Fruit fly (Drosophila melanogaster): ENCODE data around the gene Rtnl1.

DNA sequence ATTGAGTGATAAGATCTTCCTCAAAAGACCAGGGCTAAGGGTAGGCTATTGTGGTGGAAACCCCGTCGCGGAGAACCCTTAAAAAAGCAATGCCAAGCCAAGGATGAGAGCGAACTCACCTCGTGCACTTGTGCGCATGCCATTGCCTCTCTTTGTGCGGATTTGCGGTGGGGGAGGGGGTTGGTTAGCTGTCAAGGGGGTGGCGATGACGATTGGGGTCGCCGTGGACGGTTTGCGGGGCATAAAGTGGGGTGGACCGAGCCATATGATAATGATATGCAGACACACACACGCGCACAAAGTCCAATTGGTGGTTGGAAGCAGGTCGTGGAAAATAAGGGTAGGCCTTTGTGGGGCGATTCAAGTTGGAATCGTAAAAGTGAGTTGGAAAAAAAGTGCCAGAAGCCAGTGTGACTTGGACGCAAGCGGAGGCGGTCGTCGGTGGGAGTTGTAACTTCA, 27.9 kb upstream of the Rtnl1 start, which contains the start of the genes CG14042 and SP555:
- TF ChIP-seq psq (optimal IDR thresholded peaks at IDR 0.05): no peak
- no peak for TF ChIP-seq EcR (GFP tag; optimal IDR thresholded peaks at IDR 0.05)
- TF ChIP-seq usp (GFP tag; optimal IDR thresholded peaks at IDR 0.05): no peak
- no peak for TF ChIP-seq Dll (optimal IDR thresholded peaks at IDR 0.05)
- TF ChIP-seq pan (optimal IDR thresholded peaks at IDR 0.05): no peak
